Fruit fly (Drosophila melanogaster) S2 (cell line): ENCODE results near the gene CG7183.

Experiments
- CG8478 ChIP-seq: fragments of >200 bp; optimal IDR thresholded peaks from 2 replicates; lab custom pipeline; 2018
- CTCF ChIP-seq, 2 experiments: fragments of >200 bp; optimal IDR thresholded peaks; 2 replicates each; lab custom pipeline; 2018

The CG7183 gene

DNA sequence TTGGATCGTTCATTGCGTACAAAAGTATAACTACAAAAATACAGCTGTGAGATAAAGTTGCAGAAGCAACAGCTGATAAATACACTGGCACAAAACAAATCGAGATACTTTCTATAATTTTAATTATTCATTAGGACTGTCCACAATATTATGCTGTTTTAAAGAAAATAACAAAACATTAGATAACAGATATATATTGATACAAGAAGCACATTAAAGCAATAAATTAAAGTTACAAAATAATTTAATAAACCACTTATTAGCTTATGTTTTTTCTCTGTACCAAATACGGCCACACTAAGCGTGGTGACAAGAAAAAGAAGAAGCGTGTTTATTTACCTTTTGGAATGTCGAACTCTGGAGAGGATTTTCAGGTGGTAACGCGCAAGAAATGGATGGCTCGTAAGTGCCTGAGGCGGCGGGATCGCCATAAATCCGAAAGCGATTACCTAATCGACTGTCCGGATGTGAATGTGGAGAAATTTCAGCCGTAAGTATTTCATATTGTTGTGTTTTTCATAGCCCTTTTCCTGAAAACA is at the start of gene CG7183, which contains the start of gene CG7988:
TSS of gene CG7183 (minus strand) at position 489 of the 539 bp plus-strand sequence.
TSS of gene CG7988 (plus strand) at position 316 of the 539 bp plus-strand sequence.
- TF ChIP-seq CTCF (optimal IDR thresholded peaks at IDR 0.05; lab: Kevin White, UChicago) (no peak), CG8478 (lab: Kevin White, UChicago) (no peak)

DNA sequence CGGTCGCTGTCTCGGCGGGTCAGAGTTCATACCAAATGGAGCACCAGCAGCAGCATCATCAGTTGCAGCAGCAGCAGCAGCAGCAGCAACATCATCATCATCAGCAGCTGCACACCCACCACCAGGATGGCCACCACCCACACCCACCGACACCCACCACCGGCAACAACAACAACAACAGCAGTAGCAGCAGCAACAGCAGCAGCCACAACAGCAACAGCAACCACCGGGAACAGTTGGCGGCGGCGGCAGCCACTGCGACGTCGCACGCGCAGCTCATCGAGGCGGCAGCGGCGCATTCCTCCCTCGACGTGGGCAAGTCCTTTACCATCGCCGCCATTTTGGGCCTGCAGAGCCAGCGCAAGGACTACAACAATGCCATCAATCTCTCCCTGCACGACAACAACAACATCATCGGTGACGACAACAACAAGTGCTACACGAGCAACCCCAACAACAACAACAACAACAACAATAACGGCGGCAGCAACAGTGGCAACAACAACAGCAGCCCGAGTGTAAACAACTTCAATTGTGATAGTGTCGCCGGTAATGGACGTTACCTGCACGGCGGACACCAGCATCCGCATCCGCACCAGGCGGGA is 49.3 kb upstream of the CG7183 start:
- TF ChIP-seq CTCF (optimal IDR thresholded peaks at IDR 0.05; lab: Kevin White, UChicago) (no peak), CG8478 (lab: Kevin White, UChicago) (no peak)

DNA sequence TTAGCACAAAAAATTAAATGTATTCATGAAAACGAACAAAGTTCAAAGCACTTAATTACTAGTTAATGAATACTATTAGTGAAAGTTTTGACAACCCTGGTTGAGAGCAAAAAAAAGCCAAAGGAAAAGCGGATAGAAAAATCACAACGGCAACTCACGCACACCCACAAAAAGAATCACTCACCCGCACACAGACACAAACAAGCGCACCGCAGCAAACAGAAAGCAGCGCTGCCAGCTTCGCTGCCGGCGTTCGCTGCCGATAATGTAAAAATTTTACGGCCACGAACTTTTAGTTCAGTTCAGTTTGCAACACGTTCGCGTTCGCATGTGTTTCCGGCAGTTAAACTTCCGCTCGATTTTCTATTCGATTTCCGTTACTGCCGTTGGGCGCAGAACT is 47.0 kb upstream of the CG7183 start, which contains the start of gene CG18599:
TSS of gene CG18599 (plus strand) at position 301 of the 400 bp plus-strand sequence.
- no peak for TF ChIP-seq CTCF (optimal IDR thresholded peaks at IDR 0.05; lab: Kevin White, UChicago)
- no peak for TF ChIP-seq CG8478 (lab: Kevin White, UChicago)

DNA sequence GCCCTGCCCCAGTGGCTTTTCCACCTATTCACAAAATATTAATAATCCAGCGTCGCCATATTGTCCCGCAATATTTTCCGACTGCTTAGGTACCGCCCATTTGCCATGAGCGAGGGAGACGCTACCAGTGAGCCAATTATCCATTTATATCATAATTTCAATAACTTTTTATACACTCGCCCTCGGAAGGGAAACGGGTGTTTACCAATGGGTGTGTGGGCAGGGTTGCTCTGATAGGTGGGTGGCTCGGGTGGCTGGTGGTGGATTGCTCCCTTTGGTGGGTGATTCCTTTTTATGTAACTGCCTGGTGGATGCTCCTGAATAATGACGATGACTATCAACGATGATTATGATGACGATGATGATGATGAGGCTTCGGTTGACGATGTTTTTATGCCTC is 46.2 kb upstream of the CG7183 start:
- no peak for TF ChIP-seq CG8478 (lab: Kevin White, UChicago)
- TF ChIP-seq CTCF (optimal IDR thresholded peaks at IDR 0.05; lab: Kevin White, UChicago): no peak

DNA sequence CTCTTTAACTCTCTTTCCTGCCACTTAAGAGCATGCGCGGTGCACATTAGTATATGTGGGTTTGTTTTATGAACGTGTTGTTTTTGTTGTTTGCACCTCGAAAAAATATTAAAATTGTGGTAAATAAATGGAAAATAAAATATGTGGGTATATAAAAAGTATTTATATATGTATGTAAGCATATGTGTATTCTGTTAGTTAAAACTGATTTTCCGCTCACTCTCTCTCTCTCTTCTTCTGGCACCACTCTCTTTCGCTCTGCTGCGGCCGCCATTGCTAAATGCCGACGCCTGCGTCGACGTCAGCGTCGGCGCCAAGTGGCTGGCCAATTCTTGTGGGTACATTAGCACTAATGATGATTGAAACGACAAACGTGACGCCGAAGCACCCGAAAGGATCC is 44.8 kb upstream of the CG7183 start:
- TF ChIP-seq CG8478 (lab: Kevin White, UChicago) (no peak), CTCF (optimal IDR thresholded peaks at IDR 0.05; lab: Kevin White, UChicago) (no peak)

DNA sequence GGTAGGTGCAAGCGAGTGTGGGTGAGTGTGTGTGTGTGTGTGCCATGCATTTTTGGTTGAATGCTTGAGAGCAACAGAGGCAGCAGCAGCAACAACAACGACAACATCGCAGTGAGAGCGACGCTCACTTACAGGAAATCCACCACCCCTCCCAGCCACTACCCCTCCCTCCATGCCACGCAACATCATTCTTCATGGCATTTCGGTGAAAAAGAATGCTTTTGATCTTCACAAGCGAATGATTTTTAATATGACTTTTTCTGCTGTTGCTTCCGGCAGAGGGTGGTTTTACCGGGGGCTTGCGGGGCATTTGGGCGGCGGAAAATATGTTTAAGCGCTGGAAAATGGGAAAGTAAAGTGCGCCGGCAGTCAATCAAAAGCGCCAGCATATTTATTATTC is 41.1 kb upstream of the CG7183 start:
- TF ChIP-seq CTCF (optimal IDR thresholded peaks at IDR 0.05; lab: Kevin White, UChicago): no peak
- TF ChIP-seq CG8478 (lab: Kevin White, UChicago): no peak

DNA sequence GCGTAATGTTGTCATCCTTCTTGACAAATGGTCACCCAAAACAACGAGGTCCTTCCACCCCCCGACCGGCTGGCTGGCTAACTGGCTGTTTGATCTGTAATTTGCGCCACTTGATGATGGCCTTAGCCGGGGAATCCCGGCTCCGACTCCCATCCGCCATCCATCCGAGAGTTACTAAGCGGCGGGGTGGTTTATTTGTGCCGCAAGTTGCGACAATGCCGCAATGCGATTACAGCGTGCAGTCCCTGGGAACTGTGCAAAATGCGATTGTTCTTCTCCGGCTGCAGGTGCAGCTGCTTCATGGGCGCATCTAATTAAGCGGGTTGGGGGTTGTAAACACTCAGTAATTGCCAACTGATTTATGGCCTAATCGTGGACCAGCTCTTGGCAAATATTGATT is 39.5 kb upstream of the CG7183 start:
- TF ChIP-seq CG8478 (lab: Kevin White, UChicago): no peak
- TF ChIP-seq CTCF (optimal IDR thresholded peaks at IDR 0.05; lab: Kevin White, UChicago): no peak

DNA sequence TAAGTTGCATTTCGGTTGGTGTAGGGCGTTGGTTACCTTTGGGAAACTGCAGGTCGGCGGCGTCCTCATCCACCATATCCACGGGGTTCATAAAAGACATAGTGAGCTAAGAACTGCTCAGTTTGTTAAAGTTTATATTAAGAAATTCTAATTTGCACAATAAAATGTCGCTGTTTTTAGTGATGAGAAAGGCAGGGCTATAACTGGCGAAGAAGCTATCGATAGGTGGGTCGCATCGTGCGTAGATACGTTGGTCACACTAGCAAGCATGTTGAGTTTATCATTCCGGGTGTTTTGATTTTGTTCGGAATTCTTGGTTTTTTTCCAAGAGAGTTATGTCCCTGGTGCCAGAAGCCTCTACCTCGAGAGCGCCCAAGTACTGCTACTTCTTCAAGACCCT is 34.8 kb upstream of the CG7183 start, which contains the start of the genes Ada2a, Polr2D, Tgs1 and moi:
TSS of gene Ada2a (minus strand) at position 207 of the 400 bp plus-strand sequence.
TSS of gene Polr2D (minus strand) at position 207 of the 400 bp plus-strand sequence.
TSS of gene Tgs1 (plus strand) at position 250 of the 400 bp plus-strand sequence.
TSS of gene moi (plus strand) at position 250 of the 400 bp plus-strand sequence.
- TF ChIP-seq CTCF (optimal IDR thresholded peaks at IDR 0.05; lab: Kevin White, UChicago) (peak; percentile 1 to 28), CG8478 (lab: Kevin White, UChicago) (no peak)

DNA sequence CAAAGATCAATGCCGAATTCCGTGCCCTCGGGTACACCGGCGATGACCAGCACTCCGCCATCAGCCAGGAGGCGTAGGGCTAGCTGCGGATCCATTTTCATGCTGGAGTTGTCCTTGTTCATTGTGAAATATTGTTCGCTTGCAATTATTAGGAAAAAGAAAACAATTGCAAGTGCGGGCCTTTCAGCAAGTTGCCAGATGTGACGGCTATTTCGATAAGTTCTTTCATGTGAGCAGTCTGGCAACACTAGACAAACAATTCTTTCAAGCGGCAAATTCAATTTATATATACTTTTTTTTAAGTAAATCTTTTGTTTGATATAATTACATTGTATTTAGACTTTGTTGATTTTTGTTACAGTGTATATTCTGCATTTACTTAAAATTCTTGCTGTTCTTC is 32.1 kb upstream of the CG7183 start, which contains the start of gene CG12320:
TSS of gene CG12320 (minus strand) at position 157 of the 400 bp plus-strand sequence.
- TF ChIP-seq CG8478 (lab: Kevin White, UChicago) (no peak), CTCF (optimal IDR thresholded peaks at IDR 0.05; lab: Kevin White, UChicago) (peak in 1 of 2 experiments; percentile 8)

DNA sequence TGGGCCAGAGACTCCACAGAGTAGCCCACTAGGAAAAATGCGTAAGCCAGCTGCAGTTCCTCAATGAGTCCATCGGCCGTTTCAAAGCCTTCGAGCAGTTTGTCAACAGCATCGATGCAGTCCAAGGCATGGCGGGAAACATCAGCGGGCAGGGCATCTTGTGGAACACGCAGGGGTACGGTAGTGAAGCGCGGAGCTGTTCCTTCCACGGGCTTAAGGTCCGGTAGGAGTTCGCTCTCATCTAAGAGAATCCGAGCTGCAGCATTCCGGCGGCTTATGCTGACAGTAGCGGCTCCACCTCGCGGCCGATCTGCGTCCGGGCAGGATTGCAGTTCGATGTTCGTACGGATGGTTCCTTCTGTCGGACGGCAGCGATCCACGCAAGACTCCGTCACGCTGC is 31.4 kb upstream of the CG7183 start:
- TF ChIP-seq CTCF (optimal IDR thresholded peaks at IDR 0.05; lab: Kevin White, UChicago): no peak
- no peak for TF ChIP-seq CG8478 (lab: Kevin White, UChicago)

DNA sequence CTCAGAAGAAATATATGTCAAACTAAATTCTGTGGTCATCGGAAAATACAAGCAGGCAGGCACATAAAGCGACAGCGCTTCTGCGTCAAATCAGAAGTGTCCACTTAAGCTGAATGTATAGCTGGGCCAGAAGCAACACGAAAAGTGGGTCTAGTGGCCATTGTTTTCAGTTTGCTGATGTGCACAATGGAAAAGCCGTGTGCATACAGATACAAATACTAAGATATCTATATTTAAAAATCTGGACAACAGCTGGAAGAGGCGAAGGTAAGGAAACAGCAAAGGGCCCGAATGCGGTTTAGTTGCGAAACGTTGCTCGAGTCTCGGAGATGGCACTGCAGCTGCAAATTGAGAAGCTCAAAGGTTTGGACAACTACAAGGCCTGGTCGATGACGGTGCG is 30.3 kb upstream of the CG7183 start, which contains the start of gene CG18598:
TSS of gene CG18598 (plus strand) at position 301 of the 400 bp plus-strand sequence.
- TF ChIP-seq CTCF (optimal IDR thresholded peaks at IDR 0.05; lab: Kevin White, UChicago) (no peak), CG8478 (lab: Kevin White, UChicago) (no peak)

DNA sequence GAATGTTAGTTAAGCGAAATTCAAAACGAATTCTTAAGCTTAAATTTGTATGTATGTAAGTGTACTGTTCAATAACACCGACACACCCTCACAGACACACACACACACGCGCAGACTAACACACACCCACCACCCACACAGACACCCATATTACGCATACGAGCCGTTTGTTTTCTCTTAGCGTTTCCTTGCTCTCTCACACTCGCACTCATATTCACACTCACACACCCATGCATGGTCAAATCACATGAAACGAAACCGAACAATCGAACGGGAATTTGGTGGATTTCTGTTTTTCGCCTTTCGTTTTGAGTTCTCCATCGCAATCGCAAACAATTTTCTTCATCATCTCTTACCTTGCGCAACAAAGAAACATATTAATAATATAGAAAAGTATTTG is 28.8 kb upstream of the CG7183 start:
- no peak for TF ChIP-seq CG8478 (lab: Kevin White, UChicago)
- TF ChIP-seq CTCF (optimal IDR thresholded peaks at IDR 0.05; lab: Kevin White, UChicago): no peak

DNA sequence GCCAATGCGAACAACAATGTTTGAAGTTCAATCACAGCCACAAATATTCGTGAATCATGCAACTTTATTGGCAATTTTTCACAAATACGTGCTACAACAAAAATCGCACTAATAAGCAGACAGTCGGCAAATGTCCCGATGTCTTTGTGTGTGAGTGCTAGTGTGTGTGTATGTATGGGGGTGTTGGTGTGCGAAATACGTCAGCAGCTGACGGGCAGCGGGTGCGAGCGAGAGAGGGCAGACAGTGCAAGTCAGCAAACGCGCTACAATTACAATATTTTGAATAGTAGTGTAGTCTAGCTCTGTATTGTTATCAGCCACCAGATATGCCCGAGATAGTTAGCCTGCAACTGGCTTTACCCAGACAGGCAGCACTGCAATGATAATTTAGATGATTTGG is 25.5 kb upstream of the CG7183 start:
- TF ChIP-seq CTCF (optimal IDR thresholded peaks at IDR 0.05; lab: Kevin White, UChicago): no peak
- TF ChIP-seq CG8478 (lab: Kevin White, UChicago): no peak

DNA sequence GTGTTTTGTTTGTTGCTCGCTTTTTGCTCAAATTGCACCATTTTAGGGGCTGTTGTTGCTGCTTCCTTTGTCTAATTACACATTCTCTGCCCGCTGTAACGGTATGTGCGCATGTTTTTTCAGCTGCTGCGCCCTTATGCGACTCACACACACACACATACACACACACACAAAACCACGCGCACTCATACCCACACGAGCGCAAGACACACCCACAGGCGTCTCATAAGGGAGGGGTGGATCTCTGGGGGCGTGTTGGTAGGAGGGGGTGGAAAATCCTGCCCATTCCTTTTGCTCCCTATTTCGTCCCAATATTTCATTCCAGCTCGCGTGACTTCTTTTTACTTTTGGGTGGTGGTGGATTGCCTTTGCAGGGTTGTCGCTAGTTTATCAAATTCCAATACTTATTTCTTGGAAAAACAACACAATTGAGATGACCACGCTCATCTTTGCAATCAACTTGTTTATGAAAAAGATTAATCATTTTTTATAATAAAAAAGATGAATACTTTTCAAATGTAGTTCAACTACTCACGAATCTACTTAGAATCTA is 24.6 kb upstream of the CG7183 start:
- TF ChIP-seq CG8478 (lab: Kevin White, UChicago) (no peak), CTCF (optimal IDR thresholded peaks at IDR 0.05; lab: Kevin White, UChicago) (no peak)
